Fruit fly (Drosophila melanogaster): Measurements from ENCODE around the gene CG46462.

The CG46462 gene

dm6 chr3L:19931391-19931790 lies at the start of gene CG46462:
Gene CG46462, plus strand, starts transcription at chr3L:19931691.
- no peak for TF ChIP-seq CG1620 (GFP tag; optimal IDR thresholded peaks at IDR 0.05)
- TF ChIP-seq bab1 (GFP tag; optimal IDR thresholded peaks at IDR 0.05): no peak
- TF ChIP-seq kay (GFP tag; ENCODE audit: borderline replicate concordance): no peak
- TF ChIP-seq toe (GFP tag; optimal IDR thresholded peaks at IDR 0.05): no peak
- no peak for TF ChIP-seq CG14711 (tag; optimal IDR thresholded peaks at IDR 0.05)
- no peak for TF ChIP-seq CG11617 (GFP tag; optimal IDR thresholded peaks at IDR 0.05)
- TF ChIP-seq Crg-1 (GFP tag; optimal IDR thresholded peaks at IDR 0.05): no peak
- no peak for TF ChIP-seq CG7101 (tag; optimal IDR thresholded peaks at IDR 0.05)
- no peak for TF ChIP-seq pad (GFP tag; optimal IDR thresholded peaks at IDR 0.05)
- no peak for TF ChIP-seq tj (GFP tag; optimal IDR thresholded peaks at IDR 0.05)
- no peak for TF ChIP-seq Clk (GFP tag; optimal IDR thresholded peaks at IDR 0.05)
- no peak for TF ChIP-seq CG5204 (GFP tag; optimal IDR thresholded peaks at IDR 0.05)
- TF ChIP-seq CG12768 (GFP tag; optimal IDR thresholded peaks at IDR 0.05): no peak
- no peak for TF ChIP-seq cic (GFP tag; optimal IDR thresholded peaks at IDR 0.05)
- TF ChIP-seq cnc (optimal IDR thresholded peaks at IDR 0.05): no peak
- no peak for TF ChIP-seq Mnt (GFP tag; optimal IDR thresholded peaks at IDR 0.05)
- no peak for TF ChIP-seq Hr96 (GFP tag; optimal IDR thresholded peaks at IDR 0.05)

- TF ChIP-seq CG1620 (GFP tag; optimal IDR thresholded peaks at IDR 0.05) (no peak), pad (GFP tag; optimal IDR thresholded peaks at IDR 0.05) (peak; percentile 84), Mnt (GFP tag; optimal IDR thresholded peaks at IDR 0.05) (peak; percentile 57), Clk (GFP tag; optimal IDR thresholded peaks at IDR 0.05) (peak; percentile 50), cnc (optimal IDR thresholded peaks at IDR 0.05) (peak in 1 of 2 experiments; percentile 12), Hr96 (GFP tag; optimal IDR thresholded peaks at IDR 0.05) (no peak), CG33017 (tag; optimal IDR thresholded peaks at IDR 0.05) (no peak), tj (GFP tag; optimal IDR thresholded peaks at IDR 0.05) (peak; percentile 67), CG7101 (tag; optimal IDR thresholded peaks at IDR 0.05) (peak; percentile 41), toe (GFP tag; optimal IDR thresholded peaks at IDR 0.05) (no peak), kay (GFP tag; ENCODE audit: borderline replicate concordance) (no peak), cic (GFP tag; optimal IDR thresholded peaks at IDR 0.05) (peak; percentile 79), CG5204 (GFP tag; optimal IDR thresholded peaks at IDR 0.05) (no peak), Crg-1 (GFP tag; optimal IDR thresholded peaks at IDR 0.05) (no peak), CG14711 (tag; optimal IDR thresholded peaks at IDR 0.05) (peak; percentile 17), CG11617 (GFP tag; optimal IDR thresholded peaks at IDR 0.05) (no peak), CG7045 (GFP tag; optimal IDR thresholded peaks at IDR 0.05) (no peak), ovo (GFP tag; optimal IDR thresholded peaks at IDR 0.05) (no peak), CG12768 (GFP tag; optimal IDR thresholded peaks at IDR 0.05) (peak; percentile 0), bab1 (GFP tag; optimal IDR thresholded peaks at IDR 0.05) (peak; percentile 51)
Observed at dm6 chr3L:19895556-19895995, 35.9 kb upstream of the CG46462 start.

dm6 chr3L:19896280-19896891 lies 35.1 kb upstream of the CG46462 start:
- TF ChIP-seq tj (GFP tag; optimal IDR thresholded peaks at IDR 0.05): peak; percentile 42
- TF ChIP-seq bab1 (GFP tag; optimal IDR thresholded peaks at IDR 0.05): no peak

- TF ChIP-seq CG7101 (tag; optimal IDR thresholded peaks at IDR 0.05): peak; percentile 21
- peak; percentile 66 for TF ChIP-seq CG12768 (GFP tag; optimal IDR thresholded peaks at IDR 0.05)
- peak; percentile 86 for TF ChIP-seq Crg-1 (GFP tag; optimal IDR thresholded peaks at IDR 0.05)
- no peak for TF ChIP-seq ovo (GFP tag; optimal IDR thresholded peaks at IDR 0.05)
- peak; percentile 57 for TF ChIP-seq pad (GFP tag; optimal IDR thresholded peaks at IDR 0.05)
- TF ChIP-seq cnc (optimal IDR thresholded peaks at IDR 0.05): no peak
- no peak for TF ChIP-seq Clk (GFP tag; optimal IDR thresholded peaks at IDR 0.05)
- no peak for TF ChIP-seq CG1620 (GFP tag; optimal IDR thresholded peaks at IDR 0.05)
- TF ChIP-seq CG7045 (GFP tag; optimal IDR thresholded peaks at IDR 0.05): no peak
- TF ChIP-seq CG11617 (GFP tag; optimal IDR thresholded peaks at IDR 0.05): peak; percentile 71
- TF ChIP-seq toe (GFP tag; optimal IDR thresholded peaks at IDR 0.05): no peak
- TF ChIP-seq Hr96 (GFP tag; optimal IDR thresholded peaks at IDR 0.05): peak; percentile 38
- peak; percentile 45 for TF ChIP-seq tj (GFP tag; optimal IDR thresholded peaks at IDR 0.05)
- TF ChIP-seq CG14711 (tag; optimal IDR thresholded peaks at IDR 0.05): no peak
- peak; percentile 56 for TF ChIP-seq bab1 (GFP tag; optimal IDR thresholded peaks at IDR 0.05)
- peak; percentile 46 for TF ChIP-seq cic (GFP tag; optimal IDR thresholded peaks at IDR 0.05)
- no peak for TF ChIP-seq Mnt (GFP tag; optimal IDR thresholded peaks at IDR 0.05)
- TF ChIP-seq CG33017 (tag; optimal IDR thresholded peaks at IDR 0.05): peak; percentile 36
- TF ChIP-seq CG5204 (GFP tag; optimal IDR thresholded peaks at IDR 0.05): no peak
- TF ChIP-seq kay (GFP tag; ENCODE audit: borderline replicate concordance): peak; percentile 79
Observed at dm6 chr3L:19896892-19897684, 34.4 kb upstream of the CG46462 start.

- no peak for TF ChIP-seq tj (GFP tag; optimal IDR thresholded peaks at IDR 0.05)
- TF ChIP-seq cic (GFP tag; optimal IDR thresholded peaks at IDR 0.05): peak; percentile 1
- peak; percentile 47 for TF ChIP-seq Mnt (GFP tag; optimal IDR thresholded peaks at IDR 0.05)
Observed at dm6 chr3L:19897685-19898009, 33.8 kb upstream of the CG46462 start.
